Fruit fly (Drosophila melanogaster) whole organism: ENCODE data around the gene CCT6.

ENCODE experiments used
- CG8478 ChIP-seq: fragments of >200 bp; optimal IDR thresholded peaks from 2 replicates; lab custom pipeline; 2018; ENCODE audit warnings: inconsistent platforms
- psq ChIP-seq: fragments of >200 bp; optimal IDR thresholded peaks from 2 replicates; lab custom pipeline; 2017
- usp ChIP-seq: fragments of >200 bp; optimal IDR thresholded peaks from 2 replicates; lab custom pipeline; 2017; ENCODE audit warnings: missing biosample characterization, missing genetic modification characterization, mixed read lengths

dm6 chrX:15759752-15760446 is 13.5 kb downstream of the CCT6 start:
- TF ChIP-seq psq = no peak
- no peak for TF ChIP-seq usp (GFP tag; lab: Kevin White, UChicago)
- no peak for TF ChIP-seq CG8478
